Fruit fly (Drosophila melanogaster): ENCODE data around the gene mip130.

The mip130 gene

DNA sequence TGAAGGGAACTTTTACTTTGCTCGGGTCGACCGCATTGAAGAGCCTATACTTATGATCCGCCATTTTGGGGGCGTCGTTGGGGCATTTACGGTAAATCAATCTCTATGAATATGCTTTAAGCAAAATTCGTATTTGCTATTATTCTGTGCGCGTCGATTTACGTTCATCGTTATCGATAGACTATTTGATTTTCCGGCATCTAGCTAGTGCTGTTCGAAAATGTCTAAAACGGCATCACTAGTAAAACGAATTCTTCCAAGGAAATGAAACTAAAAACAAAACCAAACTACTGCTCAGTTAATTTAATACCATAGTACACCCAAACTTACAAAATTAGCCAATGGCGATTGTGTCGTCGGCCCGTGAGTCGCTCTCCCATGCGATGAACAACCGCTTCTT, 42.4 kb upstream of the mip130 start, which contains the start of the genes Gcna and MED18 (continued):
- TF ChIP-seq dm (GFP tag; optimal IDR thresholded peaks at IDR 0.05) = no peak
- TF ChIP-seq Lpt (GFP tag; optimal IDR thresholded peaks at IDR 0.05) = no peak
- peak; percentile 66 for TF ChIP-seq MBD-R2 (GFP tag; IDR thresholded peaks at IDR 0.05)
- peak; percentile 17 for TF ChIP-seq CG4617 (GFP tag; optimal IDR thresholded peaks at IDR 0.05; ENCODE audit: borderline replicate concordance)
- TF ChIP-seq Sry-β (GFP tag; optimal IDR thresholded peaks at IDR 0.05) = peak; percentile 90
- peak; percentile 55; the same call in 1 of the 2 replicates for TF ChIP-seq CG13287 (GFP tag; IDR thresholded peaks at IDR 0.05; ENCODE audit: partially characterized antibody)
- TF ChIP-seq Xrp1 (GFP tag; IDR thresholded peaks at IDR 0.05) = no peak
- TF ChIP-seq Dp (GFP tag; optimal IDR thresholded peaks at IDR 0.05) = peak; percentile 71
- TF ChIP-seq stwl (tag; optimal IDR thresholded peaks at IDR 0.05) = peak; percentile 12
- no peak for TF ChIP-seq disco-r (GFP tag; optimal IDR thresholded peaks at IDR 0.05)

DNA sequence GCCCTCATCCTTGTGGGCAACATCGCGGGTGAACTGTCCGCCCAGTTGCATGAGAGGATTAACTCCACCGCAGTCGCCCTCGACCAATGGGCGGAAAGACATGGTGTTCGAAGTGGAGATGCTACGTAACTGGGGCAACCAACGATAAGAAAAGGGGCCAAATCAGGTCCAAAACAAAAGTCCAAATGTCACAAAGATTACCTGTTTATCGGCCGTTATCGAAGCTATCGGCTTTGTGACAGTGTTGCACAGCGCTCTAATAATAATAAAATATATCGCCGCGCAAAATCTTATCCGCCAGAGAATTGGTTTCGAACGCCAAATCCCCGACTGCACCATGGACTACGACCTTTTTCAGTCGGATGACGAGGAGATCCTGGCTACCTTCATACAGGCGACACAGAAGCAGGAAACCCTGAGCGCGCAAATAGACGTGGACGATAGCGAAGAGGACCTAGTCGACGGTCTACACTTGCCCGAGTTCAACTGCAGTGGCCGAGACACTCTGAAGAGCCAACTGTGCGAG, 39.4 kb upstream of the mip130 start, which contains the start of the genes CG14803 and Pex5:
CG14803 (plus strand) TSS at position 285 of the 526 bp plus-strand sequence.
Pex5 (minus strand) TSS at position 476 of the 526 bp plus-strand sequence.
- peak; percentile 25 for TF ChIP-seq nom (GFP tag; optimal IDR thresholded peaks at IDR 0.05)
- TF ChIP-seq unc-4 (GFP tag; IDR thresholded peaks at IDR 0.05; ENCODE audit: partially characterized antibody) = peak; percentile 65
- TF ChIP-seq Sry-β (GFP tag; optimal IDR thresholded peaks at IDR 0.05) = peak; percentile 8
- TF ChIP-seq bbx (GFP tag; IDR thresholded peaks at IDR 0.05; ENCODE audit: partially characterized antibody) = peak; percentile 68; the same call in 1 of the 2 replicates
- TF ChIP-seq CG16813 (GFP tag; IDR thresholded peaks at IDR 0.05; ENCODE audit: partially characterized antibody) = peak; percentile 65
- TF ChIP-seq Elba2 (GFP tag; optimal IDR thresholded peaks at IDR 0.05) = peak; percentile 37
- peak; percentile 39; the same call in 1 of the 3 replicates for TF ChIP-seq Doc3 (GFP tag; IDR thresholded peaks at IDR 0.05; ENCODE audit: partially characterized antibody)
- TF ChIP-seq amos (GFP tag; IDR thresholded peaks at IDR 0.05; ENCODE audit: partially characterized antibody) = peak; percentile 59; the same call in 1 of the 2 replicates
- TF ChIP-seq slp2 (GFP tag; optimal IDR thresholded peaks at IDR 0.05) = no peak
- peak; percentile 54 for TF ChIP-seq pzg (GFP tag; optimal IDR thresholded peaks at IDR 0.05)
- peak; percentile 38 for TF ChIP-seq ato (GFP tag; IDR thresholded peaks at IDR 0.05; ENCODE audit: partially characterized antibody)
- TF ChIP-seq CG12659 (GFP tag; optimal IDR thresholded peaks at IDR 0.05) = no peak
- peak; percentile 82 for TF ChIP-seq stwl (tag; optimal IDR thresholded peaks at IDR 0.05)
- TF ChIP-seq CG6791 (GFP tag; IDR thresholded peaks at IDR 0.05; ENCODE audit: partially characterized antibody) = peak; percentile 63
- peak; percentile 59 for TF ChIP-seq CG2116 (GFP tag; optimal IDR thresholded peaks at IDR 0.05)
- peak; percentile 3 for TF ChIP-seq CG9797 (GFP tag; optimal IDR thresholded peaks at IDR 0.05)
- TF ChIP-seq CG2120 (GFP tag; optimal IDR thresholded peaks at IDR 0.05) = peak; percentile 31
- 0 out of 2 replicates have a peak, but pooled peaks have one; percentile 14 for TF ChIP-seq H2.0 (GFP tag; IDR thresholded peaks at IDR 0.05)
- TF ChIP-seq Hmx (GFP tag; optimal IDR thresholded peaks at IDR 0.05) = no peak
- TF ChIP-seq gro (GFP tag; optimal IDR thresholded peaks at IDR 0.05) = no peak
- peak; percentile 9 for TF ChIP-seq sug (tag; optimal IDR thresholded peaks at IDR 0.05)
- no peak for TF ChIP-seq CG18764 (GFP tag; optimal IDR thresholded peaks at IDR 0.05)
- TF ChIP-seq Sin3A (optimal IDR thresholded peaks at IDR 0.05) = peak; percentile 13
- TF ChIP-seq CG7963 (GFP tag; IDR thresholded peaks at IDR 0.05; ENCODE audit: partially characterized antibody) = peak; percentile 67; the same call in 1 of the 3 replicates
- 0 out of 2 replicates have a peak, but pooled peaks have one; percentile 12 for TF ChIP-seq slbo (GFP tag; IDR thresholded peaks at IDR 0.05)
- TF ChIP-seq Ets65A (GFP tag) = peak; percentile 43
- peak; percentile 73 for TF ChIP-seq CG13287 (GFP tag; IDR thresholded peaks at IDR 0.05; ENCODE audit: partially characterized antibody)
- TF ChIP-seq YL-1 (GFP tag; optimal IDR thresholded peaks at IDR 0.05) = peak; percentile 79
- TF ChIP-seq knrl (GFP tag; IDR thresholded peaks at IDR 0.05; ENCODE audit: partially characterized antibody) = peak; percentile 45; the same call in 2 of the 3 replicates
- peak; percentile 63 for TF ChIP-seq Scr (GFP tag; IDR thresholded peaks at IDR 0.05; ENCODE audit: partially characterized antibody)
- TF ChIP-seq Dll (GFP tag; IDR thresholded peaks at IDR 0.05; ENCODE audit: partially characterized antibody) = peak; percentile 57; the same call in 2 of the 4 replicates
- TF ChIP-seq salm (tag; optimal IDR thresholded peaks at IDR 0.05) = no peak
- peak; percentile 63; the same call in 2 of the 3 replicates for TF ChIP-seq HLH4C (GFP tag; IDR thresholded peaks at IDR 0.05; ENCODE audit: partially characterized antibody)
- TF ChIP-seq CG4617 (GFP tag; optimal IDR thresholded peaks at IDR 0.05; ENCODE audit: borderline replicate concordance) = peak; percentile 41
- no peak for TF ChIP-seq esg (GFP tag; conservative IDR thresholded peaks at IDR 0.05)
- TF ChIP-seq Pdp1 (GFP tag; optimal IDR thresholded peaks at IDR 0.05) = peak in 1 of 2 experiments; percentile 63
- TF ChIP-seq CG4730 (GFP tag; IDR thresholded peaks at IDR 0.05) = no peak
- TF ChIP-seq Opbp (GFP tag; IDR thresholded peaks at IDR 0.05; ENCODE audit: partially characterized antibody) = peak; percentile 67; the same call in 2 of the 3 replicates
- no peak for TF ChIP-seq grau (tag; optimal IDR thresholded peaks at IDR 0.05)
